Worm (Caenorhabditis elegans) whole organism, mixed stage, embryonic: ENCODE results near the gene oac-1.
A peak's percentile ranks its signal among the peaks of the same experiment; 100 is the strongest.

ENCODE experiments used
- M03D4.4 ChIP-seq: sonication (generic microtip); optimal IDR thresholded peaks from 2 replicates; lab custom pipeline; 2017; ENCODE audit warnings: mild to moderate bottlenecking, missing genetic modification characterization, missing compliant biosample characterization
- bed-3 ChIP-seq: fragments of 200-800 bp; sonication (Bioruptor generic); optimal IDR thresholded peaks from 3 replicates; lab custom pipeline; 2018; ENCODE audit warnings: mild to moderate bottlenecking, missing genetic modification characterization, moderate library complexity, missing compliant biosample characterization
- blmp-1 ChIP-seq: fragments of 150-350 bp; optimal IDR thresholded peaks from 2 replicates; lab custom pipeline; 2014; ENCODE audit warnings: missing biosample characterization, missing genetic modification characterization
- ceh-39 ChIP-seq: fragments of 150-350 bp; optimal IDR thresholded peaks from 2 replicates; lab custom pipeline; 2014; ENCODE audit warnings: missing biosample characterization, missing genetic modification characterization
- ceh-43 ChIP-seq: fragments of 200-800 bp; sonication (Bioruptor generic); optimal IDR thresholded peaks from 2 replicates; lab custom pipeline; 2018; ENCODE audit warnings: mild to moderate bottlenecking, missing genetic modification characterization, moderate library complexity, missing compliant biosample characterization
- ceh-83 ChIP-seq: fragments of 200-800 bp; sonication (Bioruptor generic); optimal IDR thresholded peaks from 2 replicates; lab custom pipeline; 2018; ENCODE audit warnings: mild to moderate bottlenecking, missing genetic modification characterization, missing compliant biosample characterization
- ces-1 ChIP-seq: fragments of 150-350 bp; optimal IDR thresholded peaks from 2 replicates; lab custom pipeline; 2014; ENCODE audit warnings: missing biosample characterization, missing genetic modification reagents, missing genetic modification characterization
- cnd-1 ChIP-seq: fragments of 200-800 bp; sonication (Bioruptor generic); optimal IDR thresholded peaks from 2 replicates; lab custom pipeline; 2018; ENCODE audit warnings: mild to moderate bottlenecking, missing genetic modification characterization, missing compliant biosample characterization
- drap-1 ChIP-seq: fragments of 200-800 bp; sonication (Bioruptor generic); optimal IDR thresholded peaks from 3 replicates; lab custom pipeline; 2018; ENCODE audit warnings: mild to moderate bottlenecking, missing genetic modification characterization, missing compliant biosample characterization
- elt-1 ChIP-seq: sonication (generic microtip); optimal IDR thresholded peaks from 2 replicates; lab custom pipeline; 2017; ENCODE audit warnings: missing genetic modification characterization, mild to moderate bottlenecking, missing compliant biosample characterization, antibody characterized with exemption, moderate library complexity, borderline replicate concordance; ENCODE audit not compliant: insufficient read depth
- elt-3 ChIP-seq: fragments of 150-350 bp; optimal IDR thresholded peaks from 2 replicates; lab custom pipeline; 2014; ENCODE audit warnings: missing biosample characterization, missing genetic modification characterization
- flh-1 ChIP-seq: fragments of 200-800 bp; sonication (Bioruptor generic); optimal IDR thresholded peaks from 2 replicates; lab custom pipeline; 2018; ENCODE audit warnings: mild to moderate bottlenecking, missing genetic modification characterization, moderate library complexity, missing compliant biosample characterization
- ham-2 ChIP-seq: fragments of 200-800 bp; sonication (Bioruptor generic); optimal IDR thresholded peaks from 2 replicates; lab custom pipeline; 2018; ENCODE audit warnings: mild to moderate bottlenecking, missing genetic modification characterization, missing compliant biosample characterization
- hlh-1 ChIP-seq: fragments of 150-350 bp; optimal IDR thresholded peaks from 2 replicates; lab custom pipeline; 2014; ENCODE audit warnings: missing biosample characterization, missing genetic modification reagents, missing genetic modification characterization
- lin-13 ChIP-seq: fragments of 150-350 bp; optimal IDR thresholded peaks from 2 replicates; lab custom pipeline; 2014; ENCODE audit warnings: missing biosample characterization, missing genetic modification characterization
- lin-32 ChIP-seq: fragments of 200-800 bp; sonication (Bioruptor generic); optimal IDR thresholded peaks from 2 replicates; lab custom pipeline; 2018; ENCODE audit warnings: mild to moderate bottlenecking, missing genetic modification characterization, missing compliant biosample characterization
- lsy-2 ChIP-seq: fragments of 150-350 bp; optimal IDR thresholded peaks from 2 replicates; lab custom pipeline; 2014; ENCODE audit warnings: missing biosample characterization, missing genetic modification characterization
- mab-5 ChIP-seq: fragments of 150-350 bp; optimal IDR thresholded peaks from 2 replicates; lab custom pipeline; 2014; ENCODE audit warnings: missing biosample characterization, missing genetic modification characterization
- mep-1 ChIP-seq: fragments of 150-350 bp; optimal IDR thresholded peaks from 2 replicates; lab custom pipeline; 2017; ENCODE audit warnings: missing biosample characterization, missing genetic modification reagents, missing genetic modification characterization, inconsistent platforms
- mls-2 ChIP-seq: sonication (generic microtip); optimal IDR thresholded peaks from 2 replicates; lab custom pipeline; 2016; ENCODE audit warnings: mild to moderate bottlenecking, missing genetic modification characterization, moderate library complexity, missing compliant biosample characterization
- nhr-2 ChIP-seq: fragments of 150-350 bp; optimal IDR thresholded peaks from 2 replicates; lab custom pipeline; 2014; ENCODE audit warnings: missing biosample characterization, missing genetic modification characterization
- nhr-237 ChIP-seq: fragments of 150-350 bp; optimal IDR thresholded peaks from 2 replicates; lab custom pipeline; 2014; ENCODE audit warnings: missing biosample characterization, missing genetic modification characterization
- nhr-28 ChIP-seq: fragments of 150-350 bp; optimal IDR thresholded peaks from 2 replicates; lab custom pipeline; 2014; ENCODE audit warnings: missing biosample characterization, missing genetic modification characterization
- nhr-76 ChIP-seq: sonication (generic microtip); optimal IDR thresholded peaks from 2 replicates; lab custom pipeline; 2017; ENCODE audit warnings: missing biosample characterization, missing genetic modification characterization
- pha-4 ChIP-seq: fragments of 150-350 bp; optimal IDR thresholded peaks from 2 replicates; lab custom pipeline; 2018; ENCODE audit warnings: missing biosample characterization, missing genetic modification reagents, missing genetic modification characterization
- sem-2 ChIP-seq: fragments of 200-800 bp; sonication (Bioruptor generic); optimal IDR thresholded peaks from 2 replicates; lab custom pipeline; 2018; ENCODE audit warnings: mild to moderate bottlenecking, missing genetic modification characterization, missing compliant biosample characterization
- snpc-4 ChIP-seq: fragments of 150-350 bp; optimal IDR thresholded peaks from 2 replicates; lab custom pipeline; 2014; ENCODE audit warnings: missing biosample characterization, missing genetic modification characterization
- tbx-8 ChIP-seq: fragments of 200-800 bp; sonication (Bioruptor generic); optimal IDR thresholded peaks from 2 replicates; lab custom pipeline; 2018; ENCODE audit warnings: mild to moderate bottlenecking, missing genetic modification characterization, moderate library complexity, missing compliant biosample characterization
- unc-120 ChIP-seq: sonication (generic microtip); optimal IDR thresholded peaks from 2 replicates; lab custom pipeline; 2017; ENCODE audit warnings: missing genetic modification characterization, missing compliant biosample characterization; ENCODE audit not compliant: poor library complexity, severe bottlenecking
- unc-62 ChIP-seq: fragments of 150-350 bp; optimal IDR thresholded peaks from 2 replicates; lab custom pipeline; 2014; ENCODE audit warnings: missing biosample characterization, missing genetic modification reagents, missing genetic modification characterization
- zip-8 ChIP-seq: fragments of 150-350 bp; optimal IDR thresholded peaks from 2 replicates; lab custom pipeline; 2014; ENCODE audit warnings: missing biosample characterization, missing genetic modification characterization

oac-1 gene

DNA sequence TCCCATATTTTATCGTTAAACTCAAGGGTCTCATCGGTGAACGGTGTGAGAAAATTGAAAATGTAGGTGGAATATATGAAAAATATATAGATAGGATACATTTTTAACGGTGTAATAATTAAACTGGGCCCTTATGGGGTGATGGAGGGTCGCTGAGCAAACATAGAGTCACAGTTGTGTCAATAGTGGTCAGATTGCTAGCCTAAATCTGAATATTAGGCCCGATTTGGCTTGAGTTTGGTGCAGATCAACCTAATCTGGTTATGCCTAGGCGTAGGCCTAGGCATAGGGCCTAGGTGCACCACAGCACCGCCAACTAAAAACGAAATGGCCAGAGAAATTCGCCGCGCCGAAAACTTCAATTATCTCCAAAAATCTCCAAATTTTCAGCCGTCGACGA, 42.2 kb downstream of the oac-1 start, which contains the start of gene phy-4:
Gene phy-4 (minus strand): TSS at position 101 of the 400 bp plus-strand sequence.
- TF ChIP-seq nhr-2 = no peak
- peak; percentile 29 for TF ChIP-seq drap-1 (GFP tag; lab: Kevin White, UChicago)

DNA sequence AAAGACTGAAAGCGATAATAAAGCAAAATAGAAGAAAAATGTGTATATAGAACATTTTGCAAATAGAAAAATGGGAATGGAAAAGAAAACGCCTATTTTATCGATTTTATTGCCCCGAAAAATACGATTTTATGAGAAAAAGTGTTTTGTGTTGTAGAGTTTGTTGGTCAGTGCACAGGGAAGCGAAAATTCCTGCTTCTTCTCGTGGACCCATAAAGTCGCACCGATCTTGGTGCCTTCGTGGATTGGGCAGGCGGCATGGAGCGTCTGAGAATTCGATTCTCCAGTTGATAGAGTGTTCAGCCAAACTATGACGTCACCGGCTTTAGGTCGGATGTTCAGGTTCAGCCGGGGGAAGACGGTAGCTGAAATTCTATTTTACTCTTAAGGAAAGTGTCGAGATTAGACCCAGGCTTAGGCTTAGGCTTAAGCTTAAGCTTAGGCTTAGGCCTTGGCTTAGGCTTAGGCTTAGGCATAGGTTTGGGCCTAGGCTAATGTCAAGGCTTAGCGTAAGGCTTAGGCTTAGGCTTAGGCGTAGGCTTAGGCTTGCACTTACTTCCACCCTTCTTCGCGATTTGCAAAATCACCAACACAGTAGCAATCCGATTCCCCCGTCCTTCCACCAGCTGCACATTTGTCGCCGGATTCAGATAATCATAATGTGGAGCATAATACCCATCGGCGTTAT, 43.4 kb downstream of the oac-1 start, which contains the start of gene Y43F8B.19:
Gene Y43F8B.19 (minus strand): TSS at position 51 of the 688 bp plus-strand sequence.
- no peak for TF ChIP-seq hlh-1 (tag; lab: Kevin White, UChicago)
- peak; percentile 8 for TF ChIP-seq ham-2 (GFP tag; lab: Kevin White, UChicago)
- no peak for TF ChIP-seq mab-5 (tag; lab: Kevin White, UChicago)

DNA sequence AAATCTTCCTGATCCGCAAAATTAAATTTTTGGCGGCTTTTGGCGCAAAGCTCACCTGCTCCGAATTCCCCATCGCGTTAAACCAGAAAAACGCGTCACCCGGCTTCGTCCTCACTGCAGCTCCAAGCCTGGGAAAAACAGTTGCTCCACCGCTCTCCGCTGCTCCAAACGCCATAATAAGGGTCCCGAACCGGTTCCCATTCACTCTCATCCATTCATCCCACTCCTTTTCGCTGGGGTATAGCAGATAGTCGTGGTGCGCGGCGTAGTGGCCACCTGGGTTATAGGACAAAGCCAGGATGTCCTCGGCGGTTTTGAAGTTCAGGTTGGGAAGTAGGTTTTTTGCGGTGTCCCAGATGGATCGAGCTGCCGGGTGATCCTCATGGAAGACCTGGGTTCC, 44.8 kb downstream of the oac-1 start:
- TF ChIP-seq pha-4 (tag; lab: Kevin White, UChicago) = no peak
- TF ChIP-seq blmp-1 = no peak
- TF ChIP-seq snpc-4 = no peak
- TF ChIP-seq M03D4.4 (tag; lab: Kevin White, UChicago) = no peak
- TF ChIP-seq nhr-2 = no peak
- TF ChIP-seq ces-1 (GFP tag; lab: Kevin White, UChicago) = no peak
- TF ChIP-seq unc-120 (tag; lab: Kevin White, UChicago) = no peak
- TF ChIP-seq elt-3 (tag; lab: Kevin White, UChicago) = no peak
- no peak for TF ChIP-seq ham-2 (GFP tag; lab: Kevin White, UChicago)
- TF ChIP-seq nhr-237 (tag; lab: Kevin White, UChicago) = no peak
- no peak for TF ChIP-seq mep-1
- TF ChIP-seq elt-1 = no peak
- TF ChIP-seq nhr-76 (tag; lab: Kevin White, UChicago) = no peak
- no peak for TF ChIP-seq mls-2 (tag; lab: Kevin White, UChicago)
- TF ChIP-seq bed-3 (GFP tag; lab: Kevin White, UChicago) = no peak
- no peak for TF ChIP-seq ceh-83 (GFP tag; lab: Kevin White, UChicago)

DNA sequence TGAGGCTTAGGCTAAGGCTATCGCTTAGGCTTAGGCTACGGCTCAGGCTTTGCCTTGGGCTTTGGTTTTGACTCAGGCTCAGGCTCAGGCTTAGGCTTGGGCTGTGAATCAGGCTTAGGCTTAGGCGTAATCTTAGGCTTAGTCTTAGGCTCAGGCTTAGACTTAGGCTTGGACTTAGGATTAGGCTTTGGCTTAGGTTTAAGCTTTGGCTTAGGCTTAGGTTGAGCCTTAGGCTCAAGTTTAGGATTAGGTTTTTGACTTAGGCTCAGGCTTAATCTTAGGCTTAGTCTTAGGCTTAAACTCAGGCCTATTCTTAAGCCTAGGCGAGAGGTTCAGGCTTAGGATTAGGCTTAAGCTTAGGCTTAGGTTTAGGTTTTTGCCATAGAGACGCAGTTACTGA, 45.4 kb downstream of the oac-1 start:
- no peak for TF ChIP-seq tbx-8 (GFP tag; lab: Kevin White, UChicago)
- no peak for TF ChIP-seq lsy-2 (tag; lab: Kevin White, UChicago)

DNA sequence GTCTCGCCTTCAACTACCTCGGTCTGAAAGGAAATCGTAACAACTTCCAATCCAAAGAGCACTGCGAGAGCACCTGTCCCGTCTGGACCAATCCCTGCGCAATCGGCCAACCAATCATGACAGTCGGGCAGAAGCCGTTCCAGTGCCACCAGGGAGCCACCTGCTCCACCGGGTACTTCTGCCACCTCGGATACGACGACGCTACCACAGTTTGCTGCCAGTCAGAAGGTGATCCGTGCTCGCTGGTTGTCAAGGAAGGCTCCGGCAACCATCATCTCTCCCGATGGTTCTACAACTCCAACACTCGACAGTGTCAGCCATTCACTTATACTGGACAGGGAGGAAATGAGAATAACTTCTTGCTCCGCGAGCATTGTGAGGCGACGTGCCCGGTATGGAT, 46.7 kb downstream of the oac-1 start:
- TF ChIP-seq drap-1 (GFP tag; lab: Kevin White, UChicago) (no peak), ceh-39 (tag; lab: Kevin White, UChicago) (no peak), elt-3 (tag; lab: Kevin White, UChicago) (no peak), ham-2 (GFP tag; lab: Kevin White, UChicago) (no peak), hlh-1 (tag; lab: Kevin White, UChicago) (no peak), lin-32 (GFP tag; lab: Kevin White, UChicago) (no peak), snpc-4 (no peak), pha-4 (tag; lab: Kevin White, UChicago) (no peak), blmp-1 (no peak), ceh-43 (GFP tag; lab: Kevin White, UChicago) (no peak), nhr-28 (no peak), cnd-1 (no peak), mep-1 (no peak), tbx-8 (GFP tag; lab: Kevin White, UChicago) (no peak), zip-8 (no peak), sem-2 (GFP tag; lab: Kevin White, UChicago) (no peak)

DNA sequence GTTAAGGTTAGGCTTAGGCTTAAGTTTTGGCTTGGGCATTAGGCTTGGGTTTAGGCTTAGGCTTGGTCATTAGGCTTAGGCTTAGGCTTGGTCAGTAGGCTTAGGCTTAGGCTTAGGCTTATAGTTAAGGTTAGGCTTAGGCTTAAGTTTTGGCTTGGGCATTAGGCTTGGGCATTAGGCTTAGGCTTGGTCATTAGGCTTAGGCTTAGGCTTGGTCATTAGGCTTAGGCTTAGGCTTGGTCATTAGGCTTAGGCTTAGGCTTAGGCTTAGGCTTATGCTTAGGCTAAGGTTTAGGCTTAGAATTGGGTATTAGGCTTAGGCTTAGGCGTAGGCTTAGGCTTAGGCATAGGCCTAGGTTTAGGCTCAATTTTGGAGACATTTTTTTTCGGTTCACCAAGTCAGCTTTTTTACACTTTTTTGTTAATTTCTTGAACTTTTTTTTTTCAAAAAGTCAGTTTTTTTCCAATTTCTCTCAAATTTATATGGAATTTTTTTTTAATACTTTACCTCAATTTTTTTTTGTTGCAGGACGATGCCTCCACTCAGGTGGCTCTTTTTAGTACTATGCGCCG, 53.1 kb downstream of the oac-1 start, which contains the start of gene Y43F8B.3:
Gene Y43F8B.3 (plus strand): TSS at position 523 of the 573 bp plus-strand sequence.
- TF ChIP-seq pha-4 (tag; lab: Kevin White, UChicago) = no peak
- no peak for TF ChIP-seq ces-1 (GFP tag; lab: Kevin White, UChicago)
- no peak for TF ChIP-seq lin-13
- no peak for TF ChIP-seq unc-120 (tag; lab: Kevin White, UChicago)
- TF ChIP-seq sem-2 (GFP tag; lab: Kevin White, UChicago) = no peak
- TF ChIP-seq elt-1 = no peak
- no peak for TF ChIP-seq flh-1 (GFP tag; lab: Kevin White, UChicago)
- no peak for TF ChIP-seq lsy-2 (tag; lab: Kevin White, UChicago)
- no peak for TF ChIP-seq unc-62
- TF ChIP-seq snpc-4 = no peak
- no peak for TF ChIP-seq ceh-39 (tag; lab: Kevin White, UChicago)
- no peak for TF ChIP-seq cnd-1
